Fruit fly (Drosophila melanogaster): ENCODE data around the gene CG15347.

- TF ChIP-seq topi (GFP tag; optimal IDR thresholded peaks at IDR 0.05) = no peak
- TF ChIP-seq Ets21C (GFP tag; optimal IDR thresholded peaks at IDR 0.05) = no peak
- TF ChIP-seq Sox15 (GFP tag; optimal IDR thresholded peaks at IDR 0.05) = no peak
- no peak for TF ChIP-seq CG1621 (tag; optimal IDR thresholded peaks at IDR 0.05)
- no peak for TF ChIP-seq Eip75B (GFP tag; optimal IDR thresholded peaks at IDR 0.05)
- TF ChIP-seq CG34406 (GFP tag; optimal IDR thresholded peaks at IDR 0.05) = no peak
- TF ChIP-seq Sox102F (GFP tag; optimal IDR thresholded peaks at IDR 0.05) = no peak
- no peak for TF ChIP-seq CG6792 (GFP tag; optimal IDR thresholded peaks at IDR 0.05)
- no peak for TF ChIP-seq Eip93F (GFP tag; optimal IDR thresholded peaks at IDR 0.05)
- no peak for TF ChIP-seq CG6808 (GFP tag; optimal IDR thresholded peaks at IDR 0.05)
Observed at dm6 chrX:8501374-8501773, 40.7 kb upstream of the CG15347 start.
